Worm (Caenorhabditis elegans) whole organism, L1 larva: ENCODE results near the gene irld-55.
A peak's percentile ranks its signal among the peaks of the same experiment; 100 is the strongest.

Source experiments
- aha-1 ChIP-seq: fragments of 150-350 bp; optimal IDR thresholded peaks from 2 replicates; lab custom pipeline; 2014; ENCODE audit warnings: missing biosample characterization, missing genetic modification characterization
- elt-3 ChIP-seq, 6 experiments: fragments of 150-350 bp in 1 of 6; sonication (generic microtip); optimal IDR thresholded peaks; 2 replicates each; lab custom pipeline; 2017 to 2018; ENCODE audit warnings: missing biosample characterization in 6 of 6, missing genetic modification characterization in 6 of 6, inconsistent platforms in 1 of 6
- lin-13 ChIP-seq: fragments of 150-350 bp; optimal IDR thresholded peaks from 2 replicates; lab custom pipeline; 2014; ENCODE audit warnings: missing biosample characterization, missing genetic modification reagents, missing genetic modification characterization
- lir-3 ChIP-seq: sonication (generic microtip); optimal IDR thresholded peaks from 2 replicates; lab custom pipeline; 2016; ENCODE audit warnings: mild to moderate bottlenecking, missing genetic modification characterization, moderate library complexity, missing compliant biosample characterization; ENCODE audit not compliant: poor library complexity
- mep-1 ChIP-seq: fragments of 150-350 bp; optimal IDR thresholded peaks from 2 replicates; lab custom pipeline; 2014; ENCODE audit warnings: missing biosample characterization, missing genetic modification characterization
- nhr-28 ChIP-seq: fragments of 150-350 bp; optimal IDR thresholded peaks from 2 replicates; lab custom pipeline; 2014; ENCODE audit warnings: missing biosample characterization, missing genetic modification characterization
- nhr-76 ChIP-seq: sonication (generic microtip); optimal IDR thresholded peaks from 2 replicates; lab custom pipeline; 2017; ENCODE audit warnings: missing biosample characterization, missing genetic modification characterization
- nhr-77 ChIP-seq: fragments of 150-350 bp; optimal IDR thresholded peaks from 2 replicates; lab custom pipeline; 2014; ENCODE audit warnings: missing biosample characterization, missing genetic modification characterization
- snpc-4 ChIP-seq: fragments of 150-350 bp; optimal IDR thresholded peaks from 2 replicates; lab custom pipeline; 2014; ENCODE audit warnings: missing biosample characterization, missing genetic modification characterization
- sox-4 ChIP-seq: sonication (generic microtip); optimal IDR thresholded peaks from 2 replicates; lab custom pipeline; 2016; ENCODE audit warnings: missing genetic modification characterization, missing compliant biosample characterization
- tlp-1 ChIP-seq: fragments of 150-350 bp; optimal IDR thresholded peaks from 2 replicates; lab custom pipeline; 2014; ENCODE audit warnings: missing biosample characterization, missing genetic modification characterization
- ztf-11 ChIP-seq, 2 experiments: sonication (generic microtip); optimal IDR thresholded peaks; 2 replicates each; lab custom pipeline; 2016 to 2017; ENCODE audit warnings: missing genetic modification characterization in 2 of 2, missing biosample characterization in 1 of 2, missing compliant biosample characterization in 1 of 2
- ztf-4 ChIP-seq: fragments of 150-350 bp; optimal IDR thresholded peaks from 2 replicates; lab custom pipeline; 2014; ENCODE audit warnings: missing biosample characterization, missing genetic modification characterization

- peak in 1 of 2 experiments; percentile 45 for TF ChIP-seq ztf-11 (tag; optimal IDR thresholded peaks at IDR 0.05; lab: Kevin White, UChicago)
- peak; percentile 71 for TF ChIP-seq nhr-77 (tag; lab: Kevin White, UChicago)
- peak; percentile 91 for TF ChIP-seq mep-1 (tag; lab: Kevin White, UChicago)
- TF ChIP-seq sox-4 (tag; lab: Kevin White, UChicago): no peak
- TF ChIP-seq tlp-1 (tag; lab: Kevin White, UChicago): no peak
- TF ChIP-seq elt-3 (tag; optimal IDR thresholded peaks at IDR 0.05; lab: Kevin White, UChicago): peak in 2 of 6 experiments; percentile 49 to 68
- TF ChIP-seq snpc-4: peak; percentile 45
- TF ChIP-seq lin-13 (GFP tag; lab: Kevin White, UChicago): peak; percentile 95
- TF ChIP-seq nhr-28: no peak
- no peak for TF ChIP-seq lir-3
- TF ChIP-seq aha-1: no peak
- TF ChIP-seq nhr-76: no peak
- TF ChIP-seq ztf-4 (tag; lab: Kevin White, UChicago): peak; percentile 54
Measured at ce11 chrIV:14070992-14071289, 50.9 kb downstream of the irld-55 start.
